Worm (Caenorhabditis elegans): ENCODE measurements around the gene chil-5.

DNA sequence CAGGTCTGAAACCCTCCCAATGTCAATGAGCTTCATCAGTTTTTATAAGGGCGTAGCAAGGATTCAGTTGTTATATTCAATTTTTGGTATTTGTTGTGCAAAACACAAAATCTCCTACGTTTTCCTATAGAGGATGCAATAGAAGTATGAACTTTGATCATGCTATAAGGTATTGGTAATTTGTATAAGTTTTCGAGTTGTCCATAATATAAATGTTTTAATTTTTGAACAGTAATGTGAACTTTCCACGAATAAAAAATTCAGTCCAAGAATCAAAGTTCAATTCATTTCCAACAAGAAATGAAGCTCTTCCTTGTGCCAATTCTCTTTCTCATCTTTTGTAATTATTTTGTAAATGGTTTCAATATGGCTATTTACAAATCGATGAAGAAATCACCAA, 28.4 kb downstream of the chil-5 start, which contains the start of gene ZK938.12:
- TF ChIP-seq ama-1 (optimal IDR thresholded peaks at IDR 0.05): no peak
- TF ChIP-seq tra-4 (tag; optimal IDR thresholded peaks at IDR 0.05): no peak
- no peak for TF ChIP-seq tbx-37 (GFP tag; conservative IDR thresholded peaks at IDR 0.05)
- TF ChIP-seq sea-1 (GFP tag; conservative IDR thresholded peaks at IDR 0.05): no peak
- no peak for TF ChIP-seq aly-1 (tag; optimal IDR thresholded peaks at IDR 0.05)
- TF ChIP-seq ets-7 (tag; optimal IDR thresholded peaks at IDR 0.05): no peak
- no peak for TF ChIP-seq F13C5.2 (tag; optimal IDR thresholded peaks at IDR 0.05)
- TF ChIP-seq pes-1 (GFP tag; IDR thresholded peaks at IDR 0.05): no peak
- no peak for TF ChIP-seq hmg-4 (GFP tag; optimal IDR thresholded peaks at IDR 0.05)
- no peak for TF ChIP-seq B0310.2 (tag; optimal IDR thresholded peaks at IDR 0.05)
- TF ChIP-seq flt-1 (GFP tag; IDR thresholded peaks at IDR 0.05): no peak
- TF ChIP-seq scrt-1 (GFP tag; IDR thresholded peaks at IDR 0.05): no peak
- no peak for TF ChIP-seq hmbx-1 (tag; optimal IDR thresholded peaks at IDR 0.05)
- TF ChIP-seq ceh-13 (GFP tag; optimal IDR thresholded peaks at IDR 0.05): no peak

All from whole organism, early embryonic.